Worm (Caenorhabditis elegans): ENCODE results near the gene hrg-3.

ce11 chrV:9733920-9734454 lies 22.3 kb upstream of the hrg-3 start, which contains the start of gene cal-7:
- TF ChIP-seq ztf-29 (GFP tag; IDR thresholded peaks at IDR 0.05) (no peak), flt-1 (GFP tag; IDR thresholded peaks at IDR 0.05) (no peak), T22C8.4 (GFP tag; IDR thresholded peaks at IDR 0.05) (no peak), tab-1 (GFP tag; IDR thresholded peaks at IDR 0.05) (no peak), klf-2 (GFP tag; conservative IDR thresholded peaks at IDR 0.05) (no peak), ref-1 (GFP tag; conservative IDR thresholded peaks at IDR 0.05) (no peak), ztf-23 (GFP tag; IDR thresholded peaks at IDR 0.05) (no peak), med-1 (GFP tag; optimal IDR thresholded peaks at IDR 0.05; ENCODE audit: insufficient read depth) (no peak), cog-1 (tag; optimal IDR thresholded peaks at IDR 0.05) (no peak)
